Fruit fly (Drosophila melanogaster): ENCODE results near the gene CG5984.

dm6 chr3R:27217465-27218059 lies 30.2 kb downstream of the CG5984 start:
- TF ChIP-seq pzg (GFP tag; optimal IDR thresholded peaks at IDR 0.05) (no peak), CG12236 (GFP tag; optimal IDR thresholded peaks at IDR 0.05) (no peak), z (GFP tag; IDR thresholded peaks at IDR 0.05) (no peak), Fer3 (tag; optimal IDR thresholded peaks at IDR 0.05) (no peak)
